Worm (Caenorhabditis elegans) whole organism, late embryonic: Measurements from ENCODE around the gene xpb-1.

Experiments used
- T23F11.4 ChIP-seq: fragments of 200-800 bp; sonication (Bioruptor generic); optimal IDR thresholded peaks from 2 replicates; lab custom pipeline; 2018; ENCODE audit warnings: mild to moderate bottlenecking, missing genetic modification characterization, missing compliant biosample characterization
- Y22D7AL.16 ChIP-seq: sonication (generic microtip); optimal IDR thresholded peaks from 2 replicates; lab custom pipeline; 2016; ENCODE audit warnings: missing genetic modification characterization, missing compliant biosample characterization
- ceh-19 ChIP-seq: fragments of 200-800 bp; sonication (Bioruptor generic); optimal IDR thresholded peaks from 2 replicates; lab custom pipeline; 2018; ENCODE audit warnings: mild to moderate bottlenecking, missing genetic modification characterization, missing compliant biosample characterization
- ceh-24 ChIP-seq: sonication (generic microtip); optimal IDR thresholded peaks from 2 replicates; lab custom pipeline; 2016; ENCODE audit warnings: mild to moderate bottlenecking, missing genetic modification characterization, missing compliant biosample characterization
- ceh-34 ChIP-seq: sonication (generic microtip); optimal IDR thresholded peaks from 2 replicates; lab custom pipeline; 2016; ENCODE audit warnings: mild to moderate bottlenecking, missing genetic modification characterization, missing compliant biosample characterization
- ceh-45 ChIP-seq: fragments of 200-800 bp; sonication (Bioruptor generic); IDR thresholded peaks from 2 replicates; pipeline ENCODE4 v1.3.6; 2022; ENCODE audit warnings: missing genetic modification reagents, missing genetic modification characterization, missing compliant biosample characterization
- ceh-48 ChIP-seq: sonication (generic microtip); optimal IDR thresholded peaks from 2 replicates; lab custom pipeline; 2016; ENCODE audit warnings: missing genetic modification characterization, inconsistent platforms, missing compliant biosample characterization
- ceh-6 ChIP-seq: fragments of 200-800 bp; sonication (Bioruptor generic); optimal IDR thresholded peaks from 2 replicates; lab custom pipeline; 2018; ENCODE audit warnings: mild to moderate bottlenecking, missing genetic modification characterization, missing compliant biosample characterization
- che-1 ChIP-seq: sonication (generic microtip); optimal IDR thresholded peaks from 2 replicates; lab custom pipeline; 2016; ENCODE audit warnings: mild to moderate bottlenecking, missing genetic modification characterization, missing compliant biosample characterization
- elt-2 ChIP-seq: sonication (generic microtip); optimal IDR thresholded peaks from 2 replicates; lab custom pipeline; 2016; ENCODE audit warnings: missing genetic modification reagents, missing genetic modification characterization, missing compliant biosample characterization
- elt-4 ChIP-seq: sonication (generic microtip); optimal IDR thresholded peaks from 2 replicates; lab custom pipeline; 2016; ENCODE audit warnings: missing genetic modification characterization, missing compliant biosample characterization
- eyg-1 ChIP-seq: sonication (generic microtip); optimal IDR thresholded peaks from 2 replicates; lab custom pipeline; 2016; ENCODE audit warnings: missing genotype, missing genetic modification characterization, missing compliant biosample characterization
- hlh-13 ChIP-seq: fragments of 200-800 bp; sonication (Bioruptor generic); optimal IDR thresholded peaks from 2 replicates; lab custom pipeline; 2018; ENCODE audit warnings: mild to moderate bottlenecking, missing genetic modification characterization, missing compliant biosample characterization
- hlh-15 ChIP-seq: sonication (generic microtip); optimal IDR thresholded peaks from 2 replicates; lab custom pipeline; 2016; ENCODE audit warnings: missing genetic modification characterization, missing compliant biosample characterization
- hlh-30 ChIP-seq: sonication (generic microtip); optimal IDR thresholded peaks from 2 replicates; lab custom pipeline; 2017; ENCODE audit warnings: antibody characterized with exemption, missing genetic modification characterization, missing compliant biosample characterization; ENCODE audit not compliant: insufficient read depth
- hlh-6 ChIP-seq: sonication (generic microtip); optimal IDR thresholded peaks from 2 replicates; lab custom pipeline; 2016; ENCODE audit warnings: missing genotype, missing genetic modification characterization, missing compliant biosample characterization
- hlh-8 ChIP-seq: sonication (generic microtip); optimal IDR thresholded peaks from 2 replicates; lab custom pipeline; 2016; ENCODE audit warnings: missing genotype, missing genetic modification characterization, missing compliant biosample characterization
- lim-6 ChIP-seq: sonication (generic microtip); optimal IDR thresholded peaks from 2 replicates; lab custom pipeline; 2016; ENCODE audit warnings: missing genetic modification characterization, missing compliant biosample characterization
- madf-2 ChIP-seq: sonication (generic microtip); optimal IDR thresholded peaks from 2 replicates; lab custom pipeline; 2017; ENCODE audit warnings: missing genetic modification characterization, missing compliant biosample characterization
- nhr-232 ChIP-seq: sonication (generic microtip); optimal IDR thresholded peaks from 2 replicates; lab custom pipeline; 2016; ENCODE audit warnings: missing genetic modification characterization, missing compliant biosample characterization
- npax-4 ChIP-seq: sonication (generic microtip); optimal IDR thresholded peaks from 2 replicates; lab custom pipeline; 2016; ENCODE audit warnings: missing genetic modification characterization, missing compliant biosample characterization
- pag-3 ChIP-seq: sonication (generic microtip); optimal IDR thresholded peaks from 2 replicates; lab custom pipeline; 2016; ENCODE audit warnings: missing compliant biosample characterization, missing genetic modification characterization, borderline replicate concordance
- pat-9 ChIP-seq: fragments of 200-800 bp; sonication (Bioruptor generic); optimal IDR thresholded peaks from 2 replicates; lab custom pipeline; 2018; ENCODE audit warnings: mild to moderate bottlenecking, missing genetic modification characterization, moderate library complexity, missing compliant biosample characterization
- pha-4 ChIP-seq: fragments of 150-350 bp; optimal IDR thresholded peaks from 2 replicates; lab custom pipeline; 2018; ENCODE audit warnings: missing biosample characterization, missing genetic modification reagents, missing genetic modification characterization
- pqm-1 ChIP-seq: sonication (generic microtip); optimal IDR thresholded peaks from 2 replicates; lab custom pipeline; 2016; ENCODE audit warnings: missing genetic modification characterization, missing compliant biosample characterization
- pros-1 ChIP-seq: fragments of 150-350 bp; optimal IDR thresholded peaks from 2 replicates; lab custom pipeline; 2014; ENCODE audit warnings: missing biosample characterization, missing genetic modification reagents, missing genetic modification characterization
- tbx-7 ChIP-seq: sonication (generic microtip); optimal IDR thresholded peaks from 2 replicates; lab custom pipeline; 2016; ENCODE audit warnings: missing genotype, missing genetic modification characterization, missing compliant biosample characterization
- ttx-3 ChIP-seq: sonication (generic microtip); optimal IDR thresholded peaks from 2 replicates; lab custom pipeline; 2016; ENCODE audit warnings: missing genetic modification reagents, missing genetic modification characterization, missing compliant biosample characterization
- unc-3 ChIP-seq, 2 experiments: fragments of 200-800 bp in 1 of 2; sonication (Bioruptor generic) in 1 of 2; sonication (generic microtip) in 1 of 2; conservative IDR thresholded peaks in 1 of 2; optimal IDR thresholded peaks in 1 of 2; 2 replicates each; pipeline versions ENCODE4 v1.3.6 to Lab custom; 2016 to 2022; ENCODE audit warnings: missing compliant biosample characterization in 2 of 2, missing genetic modification characterization in 2 of 2, missing genetic modification reagents in 1 of 2
- unc-42 ChIP-seq: sonication (generic microtip); optimal IDR thresholded peaks from 2 replicates; lab custom pipeline; 2016; ENCODE audit warnings: missing genotype, missing genetic modification characterization, missing compliant biosample characterization
- unc-55 ChIP-seq: sonication (generic microtip); optimal IDR thresholded peaks from 2 replicates; lab custom pipeline; 2017; ENCODE audit warnings: missing biosample characterization, missing genetic modification reagents, missing genetic modification characterization
- unc-86 ChIP-seq: sonication (generic microtip); optimal IDR thresholded peaks from 2 replicates; lab custom pipeline; 2016; ENCODE audit warnings: missing genetic modification characterization, missing compliant biosample characterization

The xpb-1 gene

DNA sequence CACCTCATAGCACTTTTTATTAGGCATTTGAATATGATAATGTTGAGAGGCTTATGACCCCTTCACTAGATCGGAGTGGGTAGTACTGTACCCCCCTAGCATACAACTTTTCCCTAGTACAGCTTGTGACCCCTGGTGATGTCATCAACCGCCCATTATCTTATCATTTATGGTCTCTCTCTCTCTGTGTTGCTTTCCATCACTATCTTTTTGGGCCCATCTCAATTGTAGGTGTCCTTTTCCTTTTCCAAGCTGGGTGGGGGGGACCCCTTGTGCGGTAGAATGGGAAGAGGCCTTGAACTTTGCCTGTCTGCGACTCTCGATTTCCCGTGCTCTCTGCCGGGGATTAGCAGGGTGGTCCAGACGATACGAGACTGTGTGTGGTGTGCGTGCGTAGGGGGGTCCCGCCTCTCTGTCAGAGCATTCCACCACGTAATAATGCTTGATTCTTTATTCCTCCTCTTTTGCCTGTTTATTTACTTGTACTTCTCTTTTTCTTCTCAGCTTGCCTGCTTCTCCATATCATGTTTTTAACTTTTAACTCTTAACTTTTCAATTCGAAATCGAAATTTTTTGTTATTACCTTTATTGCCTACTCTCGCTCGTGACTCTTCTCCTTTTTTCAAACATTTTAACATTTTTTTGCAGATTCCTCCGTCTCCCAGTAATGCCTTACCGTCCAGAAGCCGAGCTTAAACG, 34.2 kb downstream of the xpb-1 start, which contains the start of gene ztf-29:
ztf-29 (plus strand) TSS at position 649 of the 699 bp plus-strand sequence.
- TF ChIP-seq ceh-6 (GFP tag; lab: Kevin White, UChicago) = peak; percentile 22
- TF ChIP-seq elt-2 = peak; percentile 75
- no peak for TF ChIP-seq T23F11.4

DNA sequence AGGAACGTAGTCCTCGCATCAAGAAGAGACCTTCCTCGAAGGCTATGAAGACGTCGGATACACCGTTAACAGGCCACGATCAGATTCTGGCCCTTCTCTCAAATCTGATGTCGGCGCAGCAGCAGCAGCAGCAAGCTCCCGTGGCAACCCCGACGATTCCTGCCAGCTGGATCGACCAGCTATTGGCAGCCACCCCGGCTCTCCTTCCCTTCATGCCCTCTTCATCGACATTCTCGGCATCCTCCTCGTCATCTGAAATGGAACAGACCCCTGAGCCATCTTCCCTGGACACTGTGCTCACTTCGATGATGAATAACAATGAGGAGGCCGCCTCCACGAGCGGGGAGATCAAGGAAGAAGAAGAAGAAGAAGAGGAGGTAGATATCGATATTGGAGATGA, 35.1 kb downstream of the xpb-1 start:
- TF ChIP-seq elt-4 (tag; lab: Kevin White, UChicago) (peak; percentile 86), hlh-15 (tag; lab: Kevin White, UChicago) (no peak), npax-4 (no peak)

DNA sequence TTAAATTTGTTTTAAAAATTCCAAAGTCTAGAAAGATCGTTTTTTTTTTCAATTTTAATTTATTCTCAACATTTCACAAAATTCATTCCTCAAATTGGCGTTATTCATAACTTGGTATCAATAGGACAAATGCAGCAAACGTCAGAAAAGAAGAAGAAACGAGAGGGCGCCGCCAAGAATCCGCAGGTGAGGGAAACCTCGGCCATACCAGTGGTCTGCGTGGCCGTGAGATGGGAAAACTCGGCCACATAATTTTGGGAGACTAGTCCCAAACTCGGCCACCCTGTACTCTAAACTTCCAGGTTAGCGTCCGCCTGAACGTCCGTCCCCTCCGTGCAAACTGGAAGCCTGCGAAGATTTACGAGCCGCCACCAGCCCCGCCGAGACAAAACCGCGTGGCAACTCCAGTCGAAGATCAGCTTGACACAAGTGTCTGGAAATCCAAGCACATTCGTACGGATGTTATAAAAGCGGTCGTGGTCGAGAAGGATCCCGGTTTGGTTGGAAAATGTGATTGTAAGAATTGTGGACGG, 37.0 kb downstream of the xpb-1 start, which contains the start of gene Y66D12A.11:
Y66D12A.11 (plus strand) TSS at position 51 of the 533 bp plus-strand sequence.
- TF ChIP-seq unc-55 (GFP tag; lab: Kevin White, UChicago) (no peak), unc-3 (GFP tag; conservative IDR thresholded peaks at IDR 0.05; lab: Robert Waterston, UW) (no peak), unc-3 (tag; optimal IDR thresholded peaks at IDR 0.05; lab: Kevin White, UChicago) (no peak), hlh-8 (tag; lab: Kevin White, UChicago) (no peak), elt-2 (no peak), pha-4 (tag; lab: Kevin White, UChicago) (no peak), ceh-24 (tag; lab: Kevin White, UChicago) (no peak), pat-9 (tag; lab: Kevin White, UChicago) (no peak), npax-4 (no peak), hlh-13 (GFP tag; lab: Kevin White, UChicago) (no peak), pag-3 (no peak), nhr-232 (tag; lab: Kevin White, UChicago) (no peak)

DNA sequence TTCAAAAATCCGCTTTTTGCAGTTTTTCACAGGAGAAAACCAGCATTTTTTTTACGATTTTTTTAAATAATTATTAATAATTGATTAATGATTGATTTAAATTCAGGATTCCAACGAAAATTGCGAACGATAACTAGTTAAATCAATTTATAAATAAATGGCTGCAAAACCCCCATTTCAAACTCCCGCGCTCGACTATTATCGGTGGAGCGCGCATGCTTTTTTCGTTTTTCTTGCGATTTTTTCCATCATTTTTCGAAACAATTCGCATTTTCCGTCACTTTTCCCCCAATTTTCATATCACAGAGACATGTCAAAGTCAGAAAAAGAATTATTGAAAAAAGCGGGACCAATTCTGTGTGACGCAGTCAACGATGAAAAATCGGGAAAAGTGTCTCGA, 39.1 kb downstream of the xpb-1 start, which contains the start of gene Y66D12A.10:
Y66D12A.10 (plus strand) TSS at position 273 of the 400 bp plus-strand sequence.
- TF ChIP-seq pqm-1 (tag; lab: Kevin White, UChicago) = no peak
- TF ChIP-seq pros-1 (tag; lab: Kevin White, UChicago) = no peak
- no peak for TF ChIP-seq madf-2 (tag; lab: Kevin White, UChicago)
- no peak for TF ChIP-seq ceh-48 (tag; lab: Kevin White, UChicago)
- no peak for TF ChIP-seq pat-9 (tag; lab: Kevin White, UChicago)
- no peak for TF ChIP-seq unc-42 (tag; lab: Kevin White, UChicago)
- TF ChIP-seq ceh-19 (GFP tag; lab: Kevin White, UChicago) = no peak
- no peak for TF ChIP-seq npax-4
- TF ChIP-seq ceh-34 (tag; lab: Kevin White, UChicago) = no peak
- TF ChIP-seq ceh-6 (GFP tag; lab: Kevin White, UChicago) = no peak
- TF ChIP-seq elt-4 (tag; lab: Kevin White, UChicago) = no peak
- no peak for TF ChIP-seq hlh-6 (tag; lab: Kevin White, UChicago)
- TF ChIP-seq eyg-1 = no peak
- TF ChIP-seq pha-4 (tag; lab: Kevin White, UChicago) = no peak
- TF ChIP-seq lim-6 (tag; lab: Kevin White, UChicago) = no peak
- no peak for TF ChIP-seq tbx-7 (tag; lab: Kevin White, UChicago)

DNA sequence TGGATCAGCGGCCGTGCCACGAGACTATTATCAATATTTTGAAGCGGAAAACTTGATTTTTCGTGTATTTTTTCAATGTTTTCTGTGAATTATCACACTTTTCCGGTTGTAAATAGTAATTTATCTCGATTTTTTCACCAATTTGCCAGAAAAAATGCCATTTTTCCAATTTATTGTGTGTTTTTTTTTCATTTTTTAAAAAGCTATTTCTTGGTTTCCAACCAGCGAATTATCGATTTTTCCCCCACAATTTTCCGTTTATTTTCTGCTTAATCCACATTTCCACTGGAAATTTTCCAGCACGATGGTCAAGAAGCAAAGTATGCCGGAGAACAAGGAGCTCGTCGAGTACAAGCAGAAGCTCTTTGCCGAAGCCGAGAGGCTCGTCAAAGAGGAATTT, 41.4 kb downstream of the xpb-1 start, which contains the start of gene psme-3:
psme-3 (plus strand) TSS at position 301 of the 400 bp plus-strand sequence.
- TF ChIP-seq hlh-30 = no peak
- no peak for TF ChIP-seq ceh-6 (GFP tag; lab: Kevin White, UChicago)
- TF ChIP-seq elt-2 = no peak
- TF ChIP-seq Y22D7AL.16 (tag; lab: Kevin White, UChicago) = no peak

DNA sequence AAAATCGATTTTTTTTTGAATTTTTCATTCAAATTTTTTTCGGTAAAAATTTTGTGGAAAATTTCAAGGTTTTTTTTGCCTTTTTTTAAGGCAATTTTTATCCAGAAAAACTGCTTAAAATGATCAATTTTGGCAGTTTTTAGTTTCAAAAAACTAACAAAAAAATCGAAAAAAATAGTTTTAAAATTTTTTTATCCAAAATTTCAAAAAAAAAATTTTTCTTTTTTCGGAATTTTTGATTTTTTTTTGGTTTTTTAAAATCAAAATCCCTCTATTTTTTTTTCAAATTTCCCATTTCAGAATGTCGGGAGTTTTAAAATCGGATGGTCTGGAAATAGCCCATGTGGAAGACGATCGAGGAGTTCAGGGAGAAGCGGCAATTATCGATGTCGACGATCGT, 47.5 kb downstream of the xpb-1 start, which contains the start of gene Y66D12A.8:
Y66D12A.8 (plus strand) TSS at position 301 of the 400 bp plus-strand sequence.
- TF ChIP-seq ceh-45 (GFP tag; lab: Robert Waterston, UW) = no peak
- no peak for TF ChIP-seq che-1 (tag; lab: Kevin White, UChicago)
- TF ChIP-seq unc-86 (tag; lab: Kevin White, UChicago) = no peak
- TF ChIP-seq eyg-1 = no peak
- no peak for TF ChIP-seq pag-3
- TF ChIP-seq ttx-3 = no peak
- no peak for TF ChIP-seq hlh-8 (tag; lab: Kevin White, UChicago)
- no peak for TF ChIP-seq hlh-30
- TF ChIP-seq unc-55 (GFP tag; lab: Kevin White, UChicago) = no peak
